Worm (Caenorhabditis elegans): ENCODE data around the gene C16C10.1.

C16C10.1 gene

DNA sequence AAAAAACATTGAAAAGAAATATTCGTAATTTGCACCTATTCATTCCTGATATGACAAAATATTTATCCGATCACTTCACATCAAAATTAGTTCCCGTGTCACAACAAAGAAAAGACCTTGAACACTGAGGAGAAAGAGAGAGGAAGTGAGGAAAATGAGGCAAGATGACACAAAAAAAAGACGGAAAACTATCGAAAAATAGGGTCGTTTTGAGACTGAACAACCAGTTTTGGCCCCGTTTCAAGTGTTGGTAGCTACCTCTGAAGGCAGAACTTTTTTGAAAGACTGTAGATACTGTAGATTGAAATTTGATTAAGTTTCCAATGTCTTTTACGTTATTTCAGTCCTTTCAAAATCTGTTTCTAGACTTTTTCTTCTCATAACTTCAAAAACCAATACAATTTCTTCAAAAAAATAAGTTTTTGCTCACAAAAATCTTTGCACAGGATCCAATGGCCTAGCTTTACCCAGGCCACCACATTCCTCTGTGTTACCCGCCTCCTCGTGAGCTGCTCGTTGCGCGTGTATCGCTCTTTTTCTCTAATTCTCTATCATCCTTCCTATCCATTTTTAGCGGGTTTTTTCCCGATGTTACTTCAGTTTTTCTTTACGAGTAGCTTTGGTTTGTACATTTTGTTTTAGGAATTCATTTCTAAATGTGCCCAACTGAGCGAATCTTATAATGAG, 15.2 kb upstream of the C16C10.1 start (continued):
- no peak for TF ChIP-seq ztf-7 (tag; optimal IDR thresholded peaks at IDR 0.05)
- TF ChIP-seq D1046.2 (GFP tag; IDR thresholded peaks at IDR 0.05), result no peak
- TF ChIP-seq egl-43 (GFP tag; IDR thresholded peaks at IDR 0.05), result no peak
- peak; percentile 12 for TF ChIP-seq fkh-10 (GFP tag; optimal IDR thresholded peaks at IDR 0.05)
- no peak for TF ChIP-seq nhr-76 (tag; optimal IDR thresholded peaks at IDR 0.05)
- TF ChIP-seq ama-1 (optimal IDR thresholded peaks at IDR 0.05), result no peak
- no peak for TF ChIP-seq php-3 (GFP tag; IDR thresholded peaks at IDR 0.05)
- no peak for TF ChIP-seq lin-13 (GFP tag; optimal IDR thresholded peaks at IDR 0.05)
- TF ChIP-seq mxl-3 (GFP tag; optimal IDR thresholded peaks at IDR 0.05), result peak; percentile 38
- TF ChIP-seq skn-1 (tag; optimal IDR thresholded peaks at IDR 0.05), result no peak
- peak; percentile 68 for TF ChIP-seq hmg-1.1 (GFP tag; IDR thresholded peaks at IDR 0.05)
- no peak for TF ChIP-seq aly-2 (tag; optimal IDR thresholded peaks at IDR 0.05)
- TF ChIP-seq F37D6.2 (tag; optimal IDR thresholded peaks at IDR 0.05), result no peak
- peak; percentile 30; the same call in 1 of the 2 replicates for TF ChIP-seq lin-38 (GFP tag; IDR thresholded peaks at IDR 0.05)
- no peak for TF ChIP-seq tag-97 (GFP tag; IDR thresholded peaks at IDR 0.05)
- TF ChIP-seq jun-1 (tag; optimal IDR thresholded peaks at IDR 0.05), result no peak
- TF ChIP-seq nhr-41 (GFP tag; IDR thresholded peaks at IDR 0.05), result no peak
- no peak for TF ChIP-seq zfp-2 (tag; optimal IDR thresholded peaks at IDR 0.05)
- TF ChIP-seq ces-1 (GFP tag; optimal IDR thresholded peaks at IDR 0.05), result no peak
- TF ChIP-seq pqm-1 (tag; optimal IDR thresholded peaks at IDR 0.05), result no peak
- TF ChIP-seq dmd-9 (GFP tag; IDR thresholded peaks at IDR 0.05), result no peak
- no peak for TF ChIP-seq dve-1 (tag; optimal IDR thresholded peaks at IDR 0.05; ENCODE audit: insufficient read depth)
- no peak for TF ChIP-seq snpc-4 (tag; optimal IDR thresholded peaks at IDR 0.05)
- TF ChIP-seq nhr-25 (tag; optimal IDR thresholded peaks at IDR 0.05; ENCODE audit: borderline replicate concordance, insufficient read depth), result no peak
- TF ChIP-seq nhr-111 (GFP tag; optimal IDR thresholded peaks at IDR 0.05), result no peak
- TF ChIP-seq unc-130 (GFP tag; optimal IDR thresholded peaks at IDR 0.05), result peak; percentile 45
- no peak for TF ChIP-seq daf-8 (GFP tag; IDR thresholded peaks at IDR 0.05)
- no peak for TF ChIP-seq F49E8.2 (tag; optimal IDR thresholded peaks at IDR 0.05; ENCODE audit: borderline replicate concordance)
- no peak for TF ChIP-seq zip-2 (tag; optimal IDR thresholded peaks at IDR 0.05)
- no peak for TF ChIP-seq ceh-28 (tag; optimal IDR thresholded peaks at IDR 0.05)
- TF ChIP-seq ceh-32 (tag; optimal IDR thresholded peaks at IDR 0.05; ENCODE audit: poor library complexity), result no peak
- TF ChIP-seq hlh-30 (tag; optimal IDR thresholded peaks at IDR 0.05; ENCODE audit: insufficient read depth), result peak; percentile 95
- TF ChIP-seq nhr-6 (tag; optimal IDR thresholded peaks at IDR 0.05), result peak; percentile 45
- no peak for TF ChIP-seq nhr-10 (tag; optimal IDR thresholded peaks at IDR 0.05)
- no peak for TF ChIP-seq T26A8.4 (GFP tag; IDR thresholded peaks at IDR 0.05)
- TF ChIP-seq zip-11 (GFP tag; IDR thresholded peaks at IDR 0.05), result no peak
- TF ChIP-seq Y105C5A.15 (GFP tag; IDR thresholded peaks at IDR 0.05), result no peak
- TF ChIP-seq fos-1 (tag; optimal IDR thresholded peaks at IDR 0.05), result no peak
- TF ChIP-seq nhr-42 (GFP tag; IDR thresholded peaks at IDR 0.05), result no peak
- peak; percentile 25 for TF ChIP-seq hlh-11 (tag; optimal IDR thresholded peaks at IDR 0.05)
- no peak for TF ChIP-seq F44E2.7 (GFP tag; IDR thresholded peaks at IDR 0.05)
- no peak for TF ChIP-seq nhr-237 (tag; optimal IDR thresholded peaks at IDR 0.05)
- no peak for TF ChIP-seq zfp-3 (GFP tag; conservative IDR thresholded peaks at IDR 0.05)
- TF ChIP-seq Y48G9A.11 (GFP tag; IDR thresholded peaks at IDR 0.05), result peak; percentile 52; the same call in 1 of the 2 replicates
- TF ChIP-seq saeg-2 (GFP tag; IDR thresholded peaks at IDR 0.05), result no peak
- no peak for TF ChIP-seq unc-39 (tag; optimal IDR thresholded peaks at IDR 0.05)
- TF ChIP-seq ztf-11 (tag; optimal IDR thresholded peaks at IDR 0.05), result no peak
- TF ChIP-seq nhr-77 (tag; optimal IDR thresholded peaks at IDR 0.05), result no peak
- no peak for TF ChIP-seq lim-7 (GFP tag; IDR thresholded peaks at IDR 0.05)
